Worm (Caenorhabditis elegans) whole organism, L1 larva: ENCODE data around the gene ghi-1.

ENCODE experiments used
- C04F5.9 ChIP-seq: sonication (generic microtip); optimal IDR thresholded peaks from 2 replicates; lab custom pipeline; 2016; ENCODE audit warnings: missing genetic modification characterization, missing compliant biosample characterization
- C16A3.4 ChIP-seq: fragments of 150-350 bp; optimal IDR thresholded peaks from 2 replicates; lab custom pipeline; 2014; ENCODE audit warnings: missing biosample characterization, missing genetic modification characterization
- Y116A8C.19 ChIP-seq: sonication (generic microtip); optimal IDR thresholded peaks from 2 replicates; lab custom pipeline; 2016; ENCODE audit warnings: missing compliant biosample characterization, missing genetic modification characterization, borderline replicate concordance
- alr-1 ChIP-seq: fragments of 200-800 bp; sonication (Bioruptor generic); optimal IDR thresholded peaks from 2 replicates; lab custom pipeline; 2018; ENCODE audit warnings: borderline replicate concordance, mild to moderate bottlenecking, missing genetic modification characterization, missing compliant biosample characterization
- blmp-1 ChIP-seq: fragments of 150-350 bp; optimal IDR thresholded peaks from 2 replicates; lab custom pipeline; 2014; ENCODE audit warnings: missing biosample characterization, missing genetic modification characterization
- ceh-63 ChIP-seq: fragments of 200-800 bp; sonication (Bioruptor generic); optimal IDR thresholded peaks from 2 replicates; lab custom pipeline; 2018; ENCODE audit warnings: mild to moderate bottlenecking, missing genetic modification characterization, missing compliant biosample characterization
- ceh-82 ChIP-seq, 3 experiments: fragments of 150-350 bp in 1 of 3; sonication (generic microtip) in 2 of 3; optimal IDR thresholded peaks; 2 replicates each; lab custom pipeline; 2014 to 2017; ENCODE audit warnings: missing biosample characterization in 3 of 3, missing genetic modification characterization in 3 of 3
- ceh-88 ChIP-seq: fragments of 200-800 bp; sonication (Bioruptor generic); IDR thresholded peaks from 2 replicates; pipeline ENCODE4 v1.3.6; 2022; ENCODE audit warnings: missing genetic modification characterization, missing compliant biosample characterization
- ceh-90 ChIP-seq: sonication (generic microtip); optimal IDR thresholded peaks from 2 replicates; lab custom pipeline; 2016; ENCODE audit warnings: missing genetic modification characterization, missing compliant biosample characterization
- ces-1 ChIP-seq: fragments of 150-350 bp; optimal IDR thresholded peaks from 2 replicates; lab custom pipeline; 2014; ENCODE audit warnings: missing biosample characterization, missing genetic modification reagents, missing genetic modification characterization
- dpl-1 ChIP-seq, 3 experiments: fragments of 150-350 bp in 2 of 3; sonication (generic microtip) in 1 of 3; optimal IDR thresholded peaks; 2 replicates each; lab custom pipeline; 2014 to 2017; ENCODE audit warnings: missing biosample characterization in 3 of 3, missing genetic modification characterization in 3 of 3, missing genetic modification reagents in 3 of 3
- efl-1 ChIP-seq, 4 experiments: fragments of 150-350 bp; optimal IDR thresholded peaks in 3 of 4; peaks in 1 of 4; 1 replicate in 1 of 4; 2 replicates in 3 of 4; lab custom pipeline; 2014; ENCODE audit warnings: missing biosample characterization in 2 of 4, missing genetic modification characterization in 2 of 4, missing genetic modification reagents in 2 of 4
- efl-3 ChIP-seq: fragments of 200-800 bp; sonication (Bioruptor generic); optimal IDR thresholded peaks from 2 replicates; lab custom pipeline; 2018; ENCODE audit warnings: mild to moderate bottlenecking, missing genetic modification characterization, missing compliant biosample characterization
- egl-27 ChIP-seq, 2 experiments: fragments of 150-350 bp in 1 of 2; sonication (generic microtip); optimal IDR thresholded peaks; 3 replicates each; lab custom pipeline; 2017 to 2018; ENCODE audit warnings: missing biosample characterization in 2 of 2, missing genetic modification characterization in 2 of 2, missing genetic modification reagents in 2 of 2
- elt-2 ChIP-seq: sonication (generic microtip); optimal IDR thresholded peaks from 2 replicates; lab custom pipeline; 2016; ENCODE audit warnings: missing genetic modification characterization, mild to moderate bottlenecking, inconsistent platforms, missing compliant biosample characterization, missing genetic modification reagents
- fos-1 ChIP-seq: fragments of 150-350 bp; optimal IDR thresholded peaks from 2 replicates; lab custom pipeline; 2014; ENCODE audit warnings: missing biosample characterization, missing genetic modification characterization
- hpl-2 ChIP-seq: fragments of 150-350 bp; optimal IDR thresholded peaks from 2 replicates; lab custom pipeline; 2014; ENCODE audit warnings: missing biosample characterization, missing genetic modification reagents, missing genetic modification characterization
- irx-1 ChIP-seq: sonication (generic microtip); optimal IDR thresholded peaks from 2 replicates; lab custom pipeline; 2016; ENCODE audit warnings: missing genetic modification characterization, missing compliant biosample characterization
- isw-1 ChIP-seq: fragments of 200-800 bp; sonication (Bioruptor generic); IDR thresholded peaks from 2 replicates; pipeline ENCODE4 v1.3.6; 2022; ENCODE audit warnings: missing genetic modification characterization, missing compliant biosample characterization
- lin-14 ChIP-seq: fragments of 200-800 bp; sonication (Bioruptor generic); optimal IDR thresholded peaks from 2 replicates; lab custom pipeline; 2018; ENCODE audit warnings: mild to moderate bottlenecking, missing genetic modification characterization, moderate library complexity, missing compliant biosample characterization
- lin-15B ChIP-seq: fragments of 150-350 bp; sonication (generic microtip); optimal IDR thresholded peaks from 3 replicates; lab custom pipeline; 2014; ENCODE audit warnings: missing biosample characterization, missing genetic modification characterization
- lin-35 ChIP-seq, 2 experiments: fragments of 150-350 bp; optimal IDR thresholded peaks; 2 replicates each; lab custom pipeline; 2014; ENCODE audit warnings: missing biosample characterization in 2 of 2, missing genetic modification characterization in 2 of 2, missing genetic modification reagents in 2 of 2
- lin-39 ChIP-seq: fragments of 150-350 bp; optimal IDR thresholded peaks from 2 replicates; lab custom pipeline; 2014; ENCODE audit warnings: missing biosample characterization, missing genetic modification reagents, missing genetic modification characterization
- lsy-2 ChIP-seq, 2 experiments: fragments of 150-350 bp; optimal IDR thresholded peaks; 2 replicates each; lab custom pipeline; 2014; ENCODE audit warnings: missing biosample characterization in 2 of 2, missing genetic modification characterization in 2 of 2
- mdl-1 ChIP-seq, 2 experiments: fragments of 150-350 bp; optimal IDR thresholded peaks; 2 replicates each; lab custom pipeline; 2014 to 2017; ENCODE audit warnings: missing biosample characterization in 2 of 2, missing genetic modification characterization in 2 of 2, inconsistent platforms in 1 of 2
- nhr-11 ChIP-seq: fragments of 150-350 bp; optimal IDR thresholded peaks from 2 replicates; lab custom pipeline; 2014; ENCODE audit warnings: missing biosample characterization, missing genetic modification characterization
- nhr-20 ChIP-seq: sonication (generic microtip); optimal IDR thresholded peaks from 2 replicates; lab custom pipeline; 2016; ENCODE audit warnings: mild to moderate bottlenecking, missing genetic modification characterization, missing compliant biosample characterization
- nhr-237 ChIP-seq: fragments of 150-350 bp; optimal IDR thresholded peaks from 2 replicates; lab custom pipeline; 2014; ENCODE audit warnings: missing biosample characterization, missing genetic modification characterization
- nhr-28 ChIP-seq: fragments of 150-350 bp; optimal IDR thresholded peaks from 2 replicates; lab custom pipeline; 2014; ENCODE audit warnings: missing biosample characterization, missing genetic modification characterization
- nhr-77 ChIP-seq: fragments of 150-350 bp; optimal IDR thresholded peaks from 2 replicates; lab custom pipeline; 2014; ENCODE audit warnings: missing biosample characterization, missing genetic modification characterization
- nhr-84 ChIP-seq: sonication (generic microtip); optimal IDR thresholded peaks from 2 replicates; lab custom pipeline; 2017; ENCODE audit warnings: missing biosample characterization, missing genetic modification characterization
- nhr-90 ChIP-seq: sonication (generic microtip); optimal IDR thresholded peaks from 2 replicates; lab custom pipeline; 2016; ENCODE audit warnings: mild to moderate bottlenecking, missing genetic modification characterization, missing compliant biosample characterization; ENCODE audit not compliant: poor library complexity
- pag-3 ChIP-seq: sonication (generic microtip); optimal IDR thresholded peaks from 2 replicates; lab custom pipeline; 2017; ENCODE audit warnings: missing genetic modification characterization, mild to moderate bottlenecking, missing compliant biosample characterization, antibody characterized with exemption, borderline replicate concordance; ENCODE audit not compliant: insufficient read depth
- snu-23 ChIP-seq: sonication (generic microtip); optimal IDR thresholded peaks from 2 replicates; lab custom pipeline; 2016; ENCODE audit warnings: missing genetic modification characterization, missing compliant biosample characterization
- sox-4 ChIP-seq: sonication (generic microtip); optimal IDR thresholded peaks from 2 replicates; lab custom pipeline; 2016; ENCODE audit warnings: missing genetic modification characterization, missing compliant biosample characterization
- sptf-1 ChIP-seq: fragments of 150-350 bp; optimal IDR thresholded peaks from 2 replicates; lab custom pipeline; 2014; ENCODE audit warnings: missing biosample characterization, missing genetic modification characterization
- unc-130 ChIP-seq: fragments of 150-350 bp; optimal IDR thresholded peaks from 2 replicates; lab custom pipeline; 2017; ENCODE audit warnings: missing biosample characterization, missing genetic modification characterization, inconsistent platforms
- unc-30 ChIP-seq: sonication (generic microtip); optimal IDR thresholded peaks from 2 replicates; lab custom pipeline; 2017; ENCODE audit warnings: missing biosample characterization, missing genetic modification characterization
- unc-86 ChIP-seq: sonication (generic microtip); optimal IDR thresholded peaks from 2 replicates; lab custom pipeline; 2016; ENCODE audit warnings: missing genetic modification characterization, missing compliant biosample characterization
- vab-15 ChIP-seq: sonication (generic microtip); optimal IDR thresholded peaks from 2 replicates; lab custom pipeline; 2017; ENCODE audit warnings: missing genotype, mild to moderate bottlenecking, missing genetic modification characterization, missing compliant biosample characterization
- xbp-1 ChIP-seq: sonication (generic microtip); optimal IDR thresholded peaks from 2 replicates; lab custom pipeline; 2016; ENCODE audit warnings: missing genetic modification characterization, missing compliant biosample characterization
- zag-1 ChIP-seq: fragments of 150-350 bp; optimal IDR thresholded peaks from 2 replicates; lab custom pipeline; 2014; ENCODE audit warnings: missing biosample characterization, missing genetic modification characterization
- ztf-11 ChIP-seq, 2 experiments: sonication (generic microtip); optimal IDR thresholded peaks; 2 replicates each; lab custom pipeline; 2016 to 2017; ENCODE audit warnings: missing genetic modification characterization in 2 of 2, missing biosample characterization in 1 of 2, missing compliant biosample characterization in 1 of 2

ghi-1 gene

DNA sequence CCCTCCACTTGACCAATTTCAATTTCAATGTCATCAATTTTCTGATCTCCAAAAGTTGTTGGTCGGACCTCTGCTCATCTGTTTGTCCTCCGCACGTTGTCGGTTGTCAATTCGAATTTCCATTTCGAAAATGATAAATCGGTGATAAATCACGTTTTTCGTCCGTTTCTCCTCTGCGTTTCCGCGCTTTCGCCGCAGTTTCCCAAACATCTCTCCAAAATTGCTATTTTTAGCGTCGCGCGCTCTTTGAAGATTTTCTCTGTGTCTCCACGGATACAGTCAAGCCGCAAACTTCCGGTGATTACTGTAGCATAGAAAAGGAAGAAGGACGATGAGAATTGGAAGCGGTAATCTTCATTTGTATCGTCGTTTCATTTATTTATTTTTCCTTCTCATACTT, 4.5 kb upstream of the ghi-1 start (continued):
- TF ChIP-seq nhr-237 = no peak
- TF ChIP-seq blmp-1 (tag; lab: Kevin White, UChicago) = peak; percentile 84
- no peak for TF ChIP-seq hpl-2
- TF ChIP-seq unc-30 (tag; lab: Kevin White, UChicago) = no peak
- no peak for TF ChIP-seq C16A3.4
- TF ChIP-seq ceh-63 (GFP tag; lab: Kevin White, UChicago) = no peak
- TF ChIP-seq xbp-1 (tag; lab: Kevin White, UChicago) = no peak
- TF ChIP-seq isw-1 (GFP tag; lab: Robert Waterston, UW) = no peak
- TF ChIP-seq snu-23 (GFP tag; lab: Kevin White, UChicago) = peak; percentile 59
- TF ChIP-seq ces-1 = no peak
- peak in 1 of 2 experiments; percentile 61 for TF ChIP-seq lin-35 (GFP tag; optimal IDR thresholded peaks at IDR 0.05; lab: Kevin White, UChicago)
- TF ChIP-seq efl-1 (optimal IDR thresholded peaks at IDR 0.05; lab: Kevin White, UChicago) = no peak
- peak in 1 of 2 experiments; percentile 92 for TF ChIP-seq efl-1 (GFP tag; optimal IDR thresholded peaks at IDR 0.05 in 1 of 2; lab: Kevin White, UChicago)
- TF ChIP-seq sox-4 = no peak
- no peak for TF ChIP-seq nhr-28
- TF ChIP-seq lin-15B (tag; lab: Kevin White, UChicago) = no peak
- TF ChIP-seq dpl-1 (GFP tag; optimal IDR thresholded peaks at IDR 0.05; lab: Kevin White, UChicago) = peak in 1 of 3 experiments; percentile 2
- peak in 1 of 2 experiments; percentile 73 for TF ChIP-seq mdl-1 (tag; optimal IDR thresholded peaks at IDR 0.05; lab: Kevin White, UChicago)
- peak; percentile 81 for TF ChIP-seq nhr-20 (tag; lab: Kevin White, UChicago)
- TF ChIP-seq C04F5.9 (tag; lab: Kevin White, UChicago) = no peak
- no peak for TF ChIP-seq ztf-11 (tag; optimal IDR thresholded peaks at IDR 0.05; lab: Kevin White, UChicago)
- no peak for TF ChIP-seq alr-1 (tag; lab: Kevin White, UChicago)
- TF ChIP-seq sptf-1 (tag; lab: Kevin White, UChicago) = no peak
- no peak for TF ChIP-seq ceh-82 (tag; optimal IDR thresholded peaks at IDR 0.05; lab: Kevin White, UChicago)
- no peak for TF ChIP-seq irx-1 (tag; lab: Kevin White, UChicago)
- TF ChIP-seq pag-3 (tag; lab: Kevin White, UChicago) = no peak
- TF ChIP-seq efl-3 (GFP tag; lab: Kevin White, UChicago) = no peak
- no peak for TF ChIP-seq nhr-84 (tag; lab: Kevin White, UChicago)
- peak; percentile 39 to 85 for TF ChIP-seq lsy-2 (tag; optimal IDR thresholded peaks at IDR 0.05; lab: Kevin White, UChicago)
- no peak for TF ChIP-seq egl-27 (tag; optimal IDR thresholded peaks at IDR 0.05; lab: Kevin White, UChicago)
- TF ChIP-seq nhr-90 (tag; lab: Kevin White, UChicago) = peak; percentile 79
- TF ChIP-seq lin-14 (GFP tag; lab: Kevin White, UChicago) = peak; percentile 71
- no peak for TF ChIP-seq unc-86 (tag; lab: Kevin White, UChicago)
- TF ChIP-seq zag-1 = no peak

DNA sequence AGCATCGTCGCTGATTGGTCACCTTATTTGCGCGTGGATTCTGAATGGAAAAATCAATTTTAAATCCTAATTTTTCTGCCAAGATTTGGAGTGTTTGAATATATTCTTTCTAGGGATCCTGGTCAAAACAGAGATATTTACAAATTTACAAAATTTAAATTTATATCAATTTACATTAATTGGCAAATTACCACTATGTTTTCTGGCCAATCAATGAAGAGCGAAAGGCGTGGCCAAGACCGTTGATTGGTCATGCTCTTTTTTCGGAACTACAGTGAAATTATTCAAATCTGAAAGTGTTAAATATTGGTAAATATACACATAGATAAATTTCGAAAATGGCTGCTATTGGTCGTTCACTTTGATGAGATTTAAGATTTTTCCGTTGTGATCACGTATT, 3.8 kb upstream of the ghi-1 start:
- no peak for TF ChIP-seq vab-15 (tag; lab: Kevin White, UChicago)
- no peak for TF ChIP-seq nhr-20 (tag; lab: Kevin White, UChicago)
- no peak for TF ChIP-seq ceh-90 (tag; lab: Kevin White, UChicago)
- no peak for TF ChIP-seq lin-14 (GFP tag; lab: Kevin White, UChicago)
- TF ChIP-seq lin-15B (tag; lab: Kevin White, UChicago) = no peak
- no peak for TF ChIP-seq nhr-11 (tag; lab: Kevin White, UChicago)
- no peak for TF ChIP-seq unc-130 (tag; lab: Kevin White, UChicago)
- no peak for TF ChIP-seq ceh-88 (GFP tag; lab: Robert Waterston, UW)
- no peak for TF ChIP-seq elt-2 (tag; lab: Kevin White, UChicago)
- TF ChIP-seq Y116A8C.19 (tag; lab: Kevin White, UChicago) = no peak
- TF ChIP-seq dpl-1 (GFP tag; optimal IDR thresholded peaks at IDR 0.05; lab: Kevin White, UChicago) = no peak
- TF ChIP-seq hpl-2 = no peak
- TF ChIP-seq lin-39 (tag; lab: Kevin White, UChicago) = no peak
- no peak for TF ChIP-seq ceh-82 (tag; optimal IDR thresholded peaks at IDR 0.05; lab: Kevin White, UChicago)
- no peak for TF ChIP-seq nhr-77
- TF ChIP-seq alr-1 (tag; lab: Kevin White, UChicago) = no peak
- no peak for TF ChIP-seq fos-1 (tag; lab: Kevin White, UChicago)
